Fruit fly (Drosophila melanogaster): ENCODE data around the gene CG5342.

DNA sequence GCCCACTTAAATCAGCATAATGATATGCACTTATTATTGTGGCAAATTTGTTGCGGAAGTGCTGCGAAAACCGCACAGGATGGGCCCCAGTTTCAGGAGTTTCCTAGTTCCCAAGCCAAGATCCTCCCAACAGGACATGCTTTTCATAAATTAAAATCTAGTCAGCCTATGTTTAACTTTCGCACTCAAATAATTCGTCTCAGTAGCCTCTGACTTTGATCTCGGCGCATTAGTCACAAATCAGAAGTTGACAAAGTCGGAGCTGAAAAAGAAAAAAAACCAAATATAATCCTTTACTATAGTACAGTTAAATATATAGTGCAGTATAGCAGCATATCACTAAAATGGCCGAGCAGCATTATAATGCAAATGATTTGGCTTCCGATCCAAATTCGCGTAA lies 24.8 kb upstream of the CG5342 start, which contains the start of gene CG14708:
- TF ChIP-seq Deaf1 (tag; optimal IDR thresholded peaks at IDR 0.05) (no peak), ind (GFP tag; optimal IDR thresholded peaks at IDR 0.05) (no peak), CG7987 (GFP tag; optimal IDR thresholded peaks at IDR 0.05) (no peak), CG2116 (GFP tag; optimal IDR thresholded peaks at IDR 0.05) (no peak), dysf (GFP tag; IDR thresholded peaks at IDR 0.05) (no peak), CG1647 (GFP tag; optimal IDR thresholded peaks at IDR 0.05) (no peak), nmo (GFP tag; optimal IDR thresholded peaks at IDR 0.05) (no peak), Sry-β (GFP tag; optimal IDR thresholded peaks at IDR 0.05) (no peak)

Data from whole organism, embryonic.